Worm (Caenorhabditis elegans): ENCODE data around the gene R05D8.9.

DNA sequence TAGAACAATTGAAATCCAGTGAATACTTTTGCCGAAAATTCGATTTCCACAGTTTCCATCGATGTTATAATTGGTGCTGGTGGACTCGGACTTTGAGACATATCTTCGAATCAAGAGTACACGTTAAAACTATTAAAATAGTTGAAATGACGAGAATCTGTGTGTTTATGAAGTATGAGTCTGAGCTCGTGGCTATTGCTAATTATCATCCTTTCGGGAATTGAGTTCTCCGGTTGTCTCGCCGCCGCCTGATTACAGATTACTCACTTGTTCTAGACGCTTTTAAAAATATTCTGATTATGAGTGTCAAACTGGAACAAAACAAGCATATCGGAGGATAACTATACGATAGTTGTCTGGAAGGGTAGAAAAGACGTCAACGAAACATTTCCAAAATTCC, 29.2 kb downstream of the R05D8.9 start, which contains the start of gene srg-56:
- no peak for TF ChIP-seq him-1 (tag; optimal IDR thresholded peaks at IDR 0.05)
- TF ChIP-seq W03F9.2 (tag; optimal IDR thresholded peaks at IDR 0.05), result no peak

All from whole organism, L4/young adult.